Worm (Caenorhabditis elegans): ENCODE data around the gene dpf-1.

ce11 chrV:15516476-15516875, 45.3 kb downstream of the dpf-1 start:
- TF ChIP-seq sptf-1 (tag; optimal IDR thresholded peaks at IDR 0.05) (no peak), mab-5 (tag; optimal IDR thresholded peaks at IDR 0.05) (no peak), drap-1 (GFP tag; optimal IDR thresholded peaks at IDR 0.05) (no peak), nhr-76 (tag; optimal IDR thresholded peaks at IDR 0.05) (no peak), hlh-1 (tag; optimal IDR thresholded peaks at IDR 0.05) (no peak)
